Worm (Caenorhabditis elegans) whole organism, midembryonic: Measurements from ENCODE around the gene C26B9.5.

Source experiments
- klf-2 ChIP-seq: fragments of 200-800 bp; sonication (Bioruptor generic); conservative IDR thresholded peaks from 2 replicates; pipeline ENCODE4 v1.3.6; 2022; ENCODE audit warnings: missing genetic modification reagents, missing genetic modification characterization, missing compliant biosample characterization
- med-1 ChIP-seq: sonication (generic microtip); optimal IDR thresholded peaks from 2 replicates; lab custom pipeline; 2017; ENCODE audit warnings: missing genetic modification characterization, mild to moderate bottlenecking, missing compliant biosample characterization, antibody characterized with exemption, missing genetic modification reagents; ENCODE audit not compliant: insufficient read depth
- ztf-23 ChIP-seq: fragments of 200-800 bp; sonication (Bioruptor generic); IDR thresholded peaks from 2 replicates; pipeline ENCODE4 v1.3.6; 2022; ENCODE audit warnings: missing genetic modification reagents, missing genetic modification characterization, missing compliant biosample characterization
- ztf-29 ChIP-seq: fragments of 200-800 bp; sonication (Bioruptor generic); IDR thresholded peaks from 2 replicates; pipeline ENCODE4 v1.3.6; 2022; ENCODE audit warnings: missing genetic modification reagents, missing genetic modification characterization, missing compliant biosample characterization

ce11 chrX:5373597-5373996 is 44.3 kb downstream of the C26B9.5 start:
- TF ChIP-seq klf-2, result no peak
- TF ChIP-seq ztf-29 (GFP tag; lab: Robert Waterston, UW), result no peak
- TF ChIP-seq med-1, result no peak
- no peak for TF ChIP-seq ztf-23 (GFP tag; lab: Robert Waterston, UW)
